Worm (Caenorhabditis elegans) whole organism, L1 larva: ENCODE measurements around the gene F11A10.6.
"Not testable (repeated sequence)": the region's sequence is repeated elsewhere in the genome, so short reads cannot be mapped to it uniquely, and the experiment has no call there.

Source experiments
- C04F5.9 ChIP-seq: sonication (generic microtip); optimal IDR thresholded peaks from 2 replicates; lab custom pipeline; 2016; ENCODE audit warnings: missing genetic modification characterization, missing compliant biosample characterization
- C34B4.2 ChIP-seq: sonication (generic microtip); optimal IDR thresholded peaks from 2 replicates; lab custom pipeline; 2017; ENCODE audit warnings: mild to moderate bottlenecking, missing genetic modification characterization, missing compliant biosample characterization
- F16B12.6 ChIP-seq: fragments of 150-350 bp; optimal IDR thresholded peaks from 2 replicates; lab custom pipeline; 2014; ENCODE audit warnings: missing biosample characterization, missing genetic modification characterization
- aha-1 ChIP-seq: fragments of 150-350 bp; optimal IDR thresholded peaks from 2 replicates; lab custom pipeline; 2014; ENCODE audit warnings: missing biosample characterization, missing genetic modification characterization
- aly-2 ChIP-seq: fragments of 150-350 bp; optimal IDR thresholded peaks from 2 replicates; lab custom pipeline; 2014; ENCODE audit warnings: missing biosample characterization, missing genetic modification characterization
- blmp-1 ChIP-seq: fragments of 150-350 bp; optimal IDR thresholded peaks from 2 replicates; lab custom pipeline; 2014; ENCODE audit warnings: missing biosample characterization, missing genetic modification characterization
- ceh-63 ChIP-seq: fragments of 200-800 bp; sonication (Bioruptor generic); optimal IDR thresholded peaks from 2 replicates; lab custom pipeline; 2018; ENCODE audit warnings: mild to moderate bottlenecking, missing genetic modification characterization, missing compliant biosample characterization
- ceh-8 ChIP-seq: fragments of 200-800 bp; sonication (Bioruptor generic); optimal IDR thresholded peaks from 2 replicates; lab custom pipeline; 2018; ENCODE audit warnings: mild to moderate bottlenecking, missing genetic modification characterization, moderate library complexity, missing compliant biosample characterization
- ceh-90 ChIP-seq: sonication (generic microtip); optimal IDR thresholded peaks from 2 replicates; lab custom pipeline; 2016; ENCODE audit warnings: missing genetic modification characterization, missing compliant biosample characterization
- egl-13 ChIP-seq: sonication (generic microtip); optimal IDR thresholded peaks from 2 replicates; lab custom pipeline; 2016; ENCODE audit warnings: missing genotype, missing genetic modification reagents, missing genetic modification characterization, missing compliant biosample characterization
- elt-3 ChIP-seq, 6 experiments: fragments of 150-350 bp in 1 of 6; sonication (generic microtip); optimal IDR thresholded peaks; 2 replicates each; lab custom pipeline; 2017 to 2018; ENCODE audit warnings: missing biosample characterization in 6 of 6, missing genetic modification characterization in 6 of 6, inconsistent platforms in 1 of 6
- fkh-10 ChIP-seq: sonication (generic microtip); optimal IDR thresholded peaks from 2 replicates; lab custom pipeline; 2017; ENCODE audit warnings: missing biosample characterization, missing genetic modification reagents, missing genetic modification characterization
- fkh-8 ChIP-seq: sonication (generic microtip); optimal IDR thresholded peaks from 2 replicates; lab custom pipeline; 2016; ENCODE audit warnings: mild to moderate bottlenecking, missing genetic modification characterization, missing compliant biosample characterization
- grh-1 ChIP-seq: fragments of 200-800 bp; sonication (Bioruptor generic); IDR thresholded peaks from 2 replicates; pipeline ENCODE4 v1.3.6; 2022; ENCODE audit warnings: missing genetic modification reagents, missing genetic modification characterization, missing compliant biosample characterization
- hlh-17 ChIP-seq: fragments of 200-800 bp; sonication (Bioruptor generic); optimal IDR thresholded peaks from 2 replicates; lab custom pipeline; 2018; ENCODE audit warnings: missing genetic modification characterization, mild to moderate bottlenecking, missing compliant biosample characterization, moderate library complexity, borderline replicate concordance
- hlh-4 ChIP-seq: sonication (generic microtip); optimal IDR thresholded peaks from 2 replicates; lab custom pipeline; 2016; ENCODE audit warnings: mild to moderate bottlenecking, missing genetic modification characterization, missing compliant biosample characterization
- hpl-2 ChIP-seq: fragments of 150-350 bp; optimal IDR thresholded peaks from 2 replicates; lab custom pipeline; 2014; ENCODE audit warnings: missing biosample characterization, missing genetic modification reagents, missing genetic modification characterization
- lin-13 ChIP-seq: fragments of 150-350 bp; optimal IDR thresholded peaks from 2 replicates; lab custom pipeline; 2014; ENCODE audit warnings: missing biosample characterization, missing genetic modification reagents, missing genetic modification characterization
- lin-14 ChIP-seq: fragments of 200-800 bp; sonication (Bioruptor generic); optimal IDR thresholded peaks from 2 replicates; lab custom pipeline; 2018; ENCODE audit warnings: mild to moderate bottlenecking, missing genetic modification characterization, moderate library complexity, missing compliant biosample characterization
- lir-3 ChIP-seq: sonication (generic microtip); optimal IDR thresholded peaks from 2 replicates; lab custom pipeline; 2016; ENCODE audit warnings: mild to moderate bottlenecking, missing genetic modification characterization, moderate library complexity, missing compliant biosample characterization; ENCODE audit not compliant: poor library complexity
- mdl-1 ChIP-seq, 2 experiments: fragments of 150-350 bp; optimal IDR thresholded peaks; 2 replicates each; lab custom pipeline; 2014 to 2017; ENCODE audit warnings: missing biosample characterization in 2 of 2, missing genetic modification characterization in 2 of 2, inconsistent platforms in 1 of 2
- mef-2 ChIP-seq: fragments of 150-350 bp; optimal IDR thresholded peaks from 2 replicates; lab custom pipeline; 2014; ENCODE audit warnings: missing biosample characterization, missing genetic modification characterization
- mep-1 ChIP-seq: fragments of 150-350 bp; optimal IDR thresholded peaks from 2 replicates; lab custom pipeline; 2014; ENCODE audit warnings: missing biosample characterization, missing genetic modification characterization
- nhr-237 ChIP-seq: fragments of 150-350 bp; optimal IDR thresholded peaks from 2 replicates; lab custom pipeline; 2014; ENCODE audit warnings: missing biosample characterization, missing genetic modification characterization
- nhr-28 ChIP-seq: fragments of 150-350 bp; optimal IDR thresholded peaks from 2 replicates; lab custom pipeline; 2014; ENCODE audit warnings: missing biosample characterization, missing genetic modification characterization
- nhr-71 ChIP-seq: sonication (generic microtip); optimal IDR thresholded peaks from 2 replicates; lab custom pipeline; 2016; ENCODE audit warnings: mild to moderate bottlenecking, missing genetic modification characterization, moderate library complexity, missing compliant biosample characterization
- nhr-76 ChIP-seq: sonication (generic microtip); optimal IDR thresholded peaks from 2 replicates; lab custom pipeline; 2017; ENCODE audit warnings: missing biosample characterization, missing genetic modification characterization
- nhr-77 ChIP-seq: fragments of 150-350 bp; optimal IDR thresholded peaks from 2 replicates; lab custom pipeline; 2014; ENCODE audit warnings: missing biosample characterization, missing genetic modification characterization
- nhr-84 ChIP-seq: sonication (generic microtip); optimal IDR thresholded peaks from 2 replicates; lab custom pipeline; 2017; ENCODE audit warnings: missing biosample characterization, missing genetic modification characterization
- nhr-85 ChIP-seq: sonication (generic microtip); peaks from one replicate; lab custom pipeline; 2016; ENCODE audit warnings: missing genetic modification characterization, inconsistent platforms, missing compliant biosample characterization
- nhr-90 ChIP-seq: sonication (generic microtip); optimal IDR thresholded peaks from 2 replicates; lab custom pipeline; 2016; ENCODE audit warnings: mild to moderate bottlenecking, missing genetic modification characterization, missing compliant biosample characterization; ENCODE audit not compliant: poor library complexity
- pag-3 ChIP-seq: sonication (generic microtip); optimal IDR thresholded peaks from 2 replicates; lab custom pipeline; 2017; ENCODE audit warnings: missing genetic modification characterization, mild to moderate bottlenecking, missing compliant biosample characterization, antibody characterized with exemption, borderline replicate concordance; ENCODE audit not compliant: insufficient read depth
- pax-3 ChIP-seq: fragments of 200-800 bp; sonication (Bioruptor generic); optimal IDR thresholded peaks from 2 replicates; lab custom pipeline; 2018; ENCODE audit warnings: mild to moderate bottlenecking, missing genetic modification characterization, moderate library complexity, missing compliant biosample characterization
- snpc-4 ChIP-seq: fragments of 150-350 bp; optimal IDR thresholded peaks from 2 replicates; lab custom pipeline; 2014; ENCODE audit warnings: missing biosample characterization, missing genetic modification characterization
- snu-23 ChIP-seq: sonication (generic microtip); optimal IDR thresholded peaks from 2 replicates; lab custom pipeline; 2016; ENCODE audit warnings: missing genetic modification characterization, missing compliant biosample characterization
- swsn-7 ChIP-seq: sonication (generic microtip); optimal IDR thresholded peaks from 2 replicates; lab custom pipeline; 2016; ENCODE audit warnings: missing genetic modification characterization, missing compliant biosample characterization
- tbx-2 ChIP-seq: sonication (generic microtip); optimal IDR thresholded peaks from 2 replicates; lab custom pipeline; 2016; ENCODE audit warnings: missing genetic modification characterization, missing compliant biosample characterization
- tlp-1 ChIP-seq: fragments of 150-350 bp; optimal IDR thresholded peaks from 2 replicates; lab custom pipeline; 2014; ENCODE audit warnings: missing biosample characterization, missing genetic modification characterization
- unc-130 ChIP-seq: fragments of 150-350 bp; optimal IDR thresholded peaks from 2 replicates; lab custom pipeline; 2017; ENCODE audit warnings: missing biosample characterization, missing genetic modification characterization, inconsistent platforms
- unc-62 ChIP-seq: fragments of 150-350 bp; optimal IDR thresholded peaks from 2 replicates; lab custom pipeline; 2014; ENCODE audit warnings: missing biosample characterization, missing genetic modification reagents, missing genetic modification characterization
- vab-15 ChIP-seq: sonication (generic microtip); optimal IDR thresholded peaks from 2 replicates; lab custom pipeline; 2017; ENCODE audit warnings: missing genotype, mild to moderate bottlenecking, missing genetic modification characterization, missing compliant biosample characterization

Gene F11A10.6

DNA sequence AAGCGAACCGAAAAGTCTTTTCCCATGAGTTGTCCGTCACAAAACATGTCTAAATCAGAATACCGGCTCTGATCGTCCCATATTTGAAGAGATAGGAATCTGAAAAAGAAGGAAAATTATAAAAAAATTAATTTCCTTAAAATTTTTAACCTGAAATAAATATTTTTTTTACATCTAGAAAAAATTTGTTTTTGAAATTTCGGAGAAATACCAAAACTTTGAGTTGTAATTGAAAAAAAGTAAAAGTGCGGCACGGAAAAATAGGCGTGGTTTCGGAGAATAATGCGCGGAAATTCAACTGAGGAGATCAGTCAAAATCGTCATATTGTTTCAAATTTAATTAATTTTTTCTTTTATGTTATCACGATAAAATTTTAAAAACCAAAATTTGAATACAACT, at the start of gene F11A10.6:
Gene F11A10.6 (minus strand): TSS at position 101 of the 400 bp plus-strand sequence.
- TF ChIP-seq blmp-1 (tag; lab: Kevin White, UChicago) (peak; percentile 27), fkh-8 (tag; lab: Kevin White, UChicago) (no peak)
- TF ChIP-seq, all 84 proteins: peak for 1

DNA sequence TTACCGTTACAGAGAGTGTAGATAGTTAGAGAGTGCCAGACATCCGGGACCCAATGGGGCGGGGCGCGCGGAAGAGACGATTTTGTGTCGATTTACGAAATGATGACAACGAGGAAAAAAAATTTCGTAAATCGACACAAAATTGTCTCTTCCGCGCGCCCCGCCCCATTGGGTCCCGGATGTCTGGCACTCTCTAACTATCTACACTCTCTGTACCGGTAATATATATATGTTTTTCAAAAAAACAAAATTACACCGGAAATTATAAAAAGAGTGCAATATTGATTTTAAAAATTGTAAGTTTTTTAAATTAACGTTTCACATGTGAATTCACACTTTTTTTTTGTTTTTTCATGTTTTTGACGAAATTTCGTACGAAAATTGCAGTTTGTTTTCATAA, 48.6 kb upstream of the F11A10.6 start, which contains the start of gene B0001.4:
Gene B0001.4 (minus strand): TSS at position 101 of the 400 bp plus-strand sequence.
- TF ChIP-seq F16B12.6 (tag; lab: Kevin White, UChicago); nhr-28 (tag; lab: Kevin White, UChicago); C04F5.9: not testable (repeated sequence)
- TF ChIP-seq, all 84 proteins: peak for 0; not testable (repeated sequence) for 84

DNA sequence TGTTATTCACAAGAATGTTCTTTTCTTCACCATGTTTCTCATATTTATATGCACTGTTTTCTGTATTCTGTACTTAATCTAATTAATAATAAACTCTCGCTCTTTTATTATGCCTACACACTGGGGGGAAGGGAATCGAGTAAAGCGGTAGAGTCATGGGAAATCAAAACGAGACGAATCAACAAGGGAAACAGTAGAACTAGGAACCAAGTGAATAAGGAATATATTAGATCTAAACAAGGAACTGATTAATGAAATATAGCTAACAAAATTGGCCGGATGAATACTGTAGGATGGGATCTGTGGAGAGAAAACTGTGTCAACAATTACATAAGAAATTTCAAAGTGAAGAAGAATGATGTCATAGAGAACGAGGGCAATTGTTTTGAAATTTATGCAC, 45.5 kb upstream of the F11A10.6 start:
- TF ChIP-seq ceh-8 (GFP tag; lab: Kevin White, UChicago), result peak; percentile 78
- no peak for TF ChIP-seq tbx-2 (tag; lab: Kevin White, UChicago)
- no peak for TF ChIP-seq nhr-76 (tag; lab: Kevin White, UChicago)
- TF ChIP-seq aha-1 (tag; lab: Kevin White, UChicago), result no peak
- TF ChIP-seq tlp-1, result no peak
- TF ChIP-seq hlh-17 (GFP tag; lab: Kevin White, UChicago), result no peak
- TF ChIP-seq ceh-63 (GFP tag; lab: Kevin White, UChicago), result no peak
- TF ChIP-seq nhr-90 (tag; lab: Kevin White, UChicago), result no peak
- TF ChIP-seq mef-2 (tag; lab: Kevin White, UChicago), result no peak
- TF ChIP-seq nhr-85 (tag; lab: Kevin White, UChicago), result peak; percentile 44

DNA sequence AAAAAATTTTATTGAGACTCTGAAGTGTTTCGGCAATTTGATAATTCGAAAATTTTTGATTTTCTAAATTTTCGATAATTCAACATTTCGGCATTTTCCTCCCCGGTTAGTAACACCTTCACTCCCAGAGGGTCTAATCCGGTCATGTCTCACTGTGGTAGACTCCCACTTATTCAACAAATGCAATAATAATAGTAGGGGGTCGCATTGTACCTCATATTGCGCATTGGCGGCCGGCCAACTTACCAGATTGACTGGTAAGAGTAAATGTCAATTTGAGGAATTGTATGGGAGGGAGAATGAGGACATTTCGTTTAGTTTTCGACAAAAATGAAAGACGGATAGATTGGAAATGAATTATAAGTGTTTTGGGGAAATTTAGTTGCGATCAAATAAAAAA, 44.3 kb upstream of the F11A10.6 start:
- TF ChIP-seq hlh-4 (tag; lab: Kevin White, UChicago) (no peak), unc-62 (no peak), nhr-85 (tag; lab: Kevin White, UChicago) (peak; percentile 71), ceh-90 (no peak), mep-1 (tag; lab: Kevin White, UChicago) (peak; percentile 18), fkh-10 (GFP tag; lab: Kevin White, UChicago) (no peak), aly-2 (tag; lab: Kevin White, UChicago) (no peak), nhr-84 (tag; lab: Kevin White, UChicago) (no peak), vab-15 (tag; lab: Kevin White, UChicago) (no peak), snu-23 (GFP tag; lab: Kevin White, UChicago) (no peak), nhr-77 (tag; lab: Kevin White, UChicago) (no peak), unc-130 (tag; lab: Kevin White, UChicago) (no peak), egl-13 (tag; lab: Kevin White, UChicago) (no peak), lir-3 (tag; lab: Kevin White, UChicago) (no peak), blmp-1 (tag; lab: Kevin White, UChicago) (peak; percentile 27)

DNA sequence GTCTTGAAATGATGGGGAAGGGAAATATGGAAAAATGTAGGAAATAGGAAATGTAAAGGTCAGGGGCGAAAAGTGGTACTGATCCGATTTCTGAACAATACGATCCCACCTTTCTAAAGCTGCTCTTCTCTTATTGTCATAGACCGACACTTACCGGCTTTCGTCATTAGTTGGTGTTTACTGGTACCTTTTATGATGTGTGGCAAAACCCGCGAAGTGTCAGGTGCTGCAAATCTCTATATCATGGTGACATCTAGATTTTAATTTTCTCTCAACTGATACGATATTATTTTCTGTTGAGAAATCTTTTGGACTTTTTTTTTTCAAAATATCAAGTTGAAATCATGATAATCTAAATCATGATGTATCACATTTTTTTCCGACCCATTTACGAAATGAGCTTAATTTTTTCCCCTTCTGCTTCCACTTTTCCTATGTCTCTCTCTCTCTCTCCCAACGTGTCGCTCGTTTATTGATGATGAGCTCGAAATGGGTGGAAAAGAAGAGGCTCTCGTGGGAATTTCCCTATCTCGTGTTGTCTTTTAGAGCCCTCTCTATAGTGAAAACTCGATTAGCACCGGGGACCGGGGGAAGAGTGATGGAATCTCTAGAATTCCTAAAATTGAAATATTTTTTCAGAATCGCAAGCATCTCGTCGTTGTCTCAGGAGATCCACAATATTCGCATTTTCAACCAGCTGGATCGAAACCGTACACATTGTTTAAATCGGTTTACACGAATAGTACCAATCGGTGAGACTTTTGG, 42.0 kb upstream of the F11A10.6 start:
- TF ChIP-seq tbx-2 (tag; lab: Kevin White, UChicago) (no peak), lir-3 (tag; lab: Kevin White, UChicago) (no peak), mef-2 (tag; lab: Kevin White, UChicago) (no peak), lin-13 (GFP tag; lab: Kevin White, UChicago) (no peak), mdl-1 (tag; optimal IDR thresholded peaks at IDR 0.05; lab: Kevin White, UChicago) (no peak), nhr-85 (tag; lab: Kevin White, UChicago) (peak; percentile 9), fkh-8 (tag; lab: Kevin White, UChicago) (no peak), snpc-4 (tag; lab: Kevin White, UChicago) (peak; percentile 59), swsn-7 (tag; lab: Kevin White, UChicago) (no peak), fkh-10 (GFP tag; lab: Kevin White, UChicago) (no peak), nhr-237 (no peak), snu-23 (GFP tag; lab: Kevin White, UChicago) (no peak), C34B4.2 (tag; lab: Kevin White, UChicago) (no peak), nhr-76 (tag; lab: Kevin White, UChicago) (no peak), nhr-71 (tag; lab: Kevin White, UChicago) (no peak), pag-3 (no peak), hpl-2 (GFP tag; lab: Kevin White, UChicago) (no peak), blmp-1 (tag; lab: Kevin White, UChicago) (no peak), grh-1 (GFP tag; lab: Robert Waterston, UW) (no peak), lin-14 (peak; percentile 46), nhr-90 (tag; lab: Kevin White, UChicago) (no peak), egl-13 (tag; lab: Kevin White, UChicago) (no peak), elt-3 (tag; optimal IDR thresholded peaks at IDR 0.05; lab: Kevin White, UChicago) (no peak), pax-3 (no peak)
